Fruit fly (Drosophila melanogaster): ENCODE results near the gene CG13994.
A peak's percentile ranks its signal among the peaks of the same experiment; 100 is the strongest.

The CG13994 gene

dm6 chr2L:6065823-6066222 is 3.0 kb downstream of the CG13994 start, which contains the start of the genes Fbw5 and CG9147 (continued):
- TF ChIP-seq rib (GFP tag; IDR thresholded peaks at IDR 0.05) (peak; percentile 99), Hmr (GFP tag; optimal IDR thresholded peaks at IDR 0.05) (peak; percentile 100), Doc3 (GFP tag; IDR thresholded peaks at IDR 0.05; ENCODE audit: partially characterized antibody) (no peak; the same call in 2 of the 3 replicates), unpg (GFP tag; optimal IDR thresholded peaks at IDR 0.05) (peak; percentile 100), CG5953 (GFP tag; IDR thresholded peaks at IDR 0.05) (peak; percentile 99), Jarid2 (GFP tag; optimal IDR thresholded peaks at IDR 0.05) (peak; percentile 89), HmgZ (tag; optimal IDR thresholded peaks at IDR 0.05) (peak; percentile 100), CG14014 (GFP tag; IDR thresholded peaks at IDR 0.05) (peak; percentile 100), CG10431 (GFP tag; optimal IDR thresholded peaks at IDR 0.05) (peak; percentile 98), CG9609 (GFP tag; optimal IDR thresholded peaks at IDR 0.05) (peak; percentile 99), lola (GFP tag; optimal IDR thresholded peaks at IDR 0.05) (peak in 1 of 3 experiments; percentile 100), CG1233 (GFP tag; optimal IDR thresholded peaks at IDR 0.05) (peak; percentile 99), CG2129 (GFP tag; IDR thresholded peaks at IDR 0.05; ENCODE audit: partially characterized antibody) (no peak), Antp (GFP tag; optimal IDR thresholded peaks at IDR 0.05) (peak; percentile 99), CG13775 (GFP tag; optimal IDR thresholded peaks at IDR 0.05) (peak; percentile 99), CG12104 (GFP tag; optimal IDR thresholded peaks at IDR 0.05) (peak; percentile 100), sob (GFP tag; IDR thresholded peaks at IDR 0.05) (peak; percentile 100), pita (GFP tag; optimal IDR thresholded peaks at IDR 0.05) (no peak), cas (GFP tag; IDR thresholded peaks at IDR 0.05) (peak; percentile 99), CG7745 (tag; optimal IDR thresholded peaks at IDR 0.05) (peak; percentile 97), NfI (GFP tag; optimal IDR thresholded peaks at IDR 0.05) (peak; percentile 100), CG12769 (tag; optimal IDR thresholded peaks at IDR 0.05) (peak; percentile 100), Dad (GFP tag; optimal IDR thresholded peaks at IDR 0.05) (peak; percentile 99), Eip74EF (GFP tag; optimal IDR thresholded peaks at IDR 0.05) (peak in 1 of 2 experiments; percentile 100), caup (GFP tag; optimal IDR thresholded peaks at IDR 0.05; ENCODE audit: severe bottlenecking) (peak; percentile 99), CG16863 (GFP tag; optimal IDR thresholded peaks at IDR 0.05) (peak; percentile 99), Adf1 (GFP tag; IDR thresholded peaks at IDR 0.05) (peak; percentile 93), CG17328 (GFP tag; IDR thresholded peaks at IDR 0.05) (peak; percentile 100), CG43689 (GFP tag; IDR thresholded peaks at IDR 0.05) (peak; percentile 99), CG3726 (GFP tag; IDR thresholded peaks at IDR 0.05) (peak; percentile 99), CoRest (tag; optimal IDR thresholded peaks at IDR 0.05) (peak; percentile 100), knrl (GFP tag; IDR thresholded peaks at IDR 0.05; ENCODE audit: partially characterized antibody) (0 out of 3 replicates have a peak, but pooled peaks have one; percentile 20), dpn (GFP tag; optimal IDR thresholded peaks at IDR 0.05) (peak; percentile 100), her (GFP tag; optimal IDR thresholded peaks at IDR 0.05) (peak; percentile 98), prd (optimal IDR thresholded peaks at IDR 0.05) (no peak), prd (GFP tag; IDR thresholded peaks at IDR 0.05) (peak; percentile 100)

dm6 chr2L:6068544-6069251 is 5.9 kb downstream of the CG13994 start, which contains the start of the genes CG9150 and Pfdn1:
TSS of gene CG9150 (minus strand) at chr2L:6068594.
TSS of gene Pfdn1 (plus strand) at chr2L:6069079.
- TF ChIP-seq CG6254 (GFP tag; optimal IDR thresholded peaks at IDR 0.05) (no peak), Ssrp (tag; optimal IDR thresholded peaks at IDR 0.05) (no peak), Dip2 (GFP tag; IDR thresholded peaks at IDR 0.05) (no peak), mld (GFP tag; IDR thresholded peaks at IDR 0.05; ENCODE audit: partially characterized antibody) (peak; percentile 65; the same call in 2 of the 3 replicates), ham (GFP tag; IDR thresholded peaks at IDR 0.05) (no peak), chinmo (GFP tag; IDR thresholded peaks at IDR 0.05; ENCODE audit: partially characterized antibody) (peak; percentile 78; the same call in 2 of the 4 replicates), CG6791 (GFP tag; IDR thresholded peaks at IDR 0.05; ENCODE audit: partially characterized antibody) (peak; percentile 85), CG10565 (GFP tag; optimal IDR thresholded peaks at IDR 0.05) (no peak), CG10209 (GFP tag; optimal IDR thresholded peaks at IDR 0.05) (no peak), BtbVII (GFP tag; optimal IDR thresholded peaks at IDR 0.05) (no peak), Adf1 (GFP tag; IDR thresholded peaks at IDR 0.05) (no peak), Bgb (GFP tag; IDR thresholded peaks at IDR 0.05; ENCODE audit: partially characterized antibody) (peak; percentile 94), CG12071 (GFP tag; optimal IDR thresholded peaks at IDR 0.05) (no peak), CG10979 (tag; optimal IDR thresholded peaks at IDR 0.05) (no peak)

All from whole organism, embryonic.